Worm (Caenorhabditis elegans): ENCODE measurements around the gene T19H5.6.
"Not testable (repeated sequence)": the region's sequence is repeated elsewhere in the genome, so short reads cannot be mapped to it uniquely, and the experiment has no call there.

T19H5.6 gene

DNA sequence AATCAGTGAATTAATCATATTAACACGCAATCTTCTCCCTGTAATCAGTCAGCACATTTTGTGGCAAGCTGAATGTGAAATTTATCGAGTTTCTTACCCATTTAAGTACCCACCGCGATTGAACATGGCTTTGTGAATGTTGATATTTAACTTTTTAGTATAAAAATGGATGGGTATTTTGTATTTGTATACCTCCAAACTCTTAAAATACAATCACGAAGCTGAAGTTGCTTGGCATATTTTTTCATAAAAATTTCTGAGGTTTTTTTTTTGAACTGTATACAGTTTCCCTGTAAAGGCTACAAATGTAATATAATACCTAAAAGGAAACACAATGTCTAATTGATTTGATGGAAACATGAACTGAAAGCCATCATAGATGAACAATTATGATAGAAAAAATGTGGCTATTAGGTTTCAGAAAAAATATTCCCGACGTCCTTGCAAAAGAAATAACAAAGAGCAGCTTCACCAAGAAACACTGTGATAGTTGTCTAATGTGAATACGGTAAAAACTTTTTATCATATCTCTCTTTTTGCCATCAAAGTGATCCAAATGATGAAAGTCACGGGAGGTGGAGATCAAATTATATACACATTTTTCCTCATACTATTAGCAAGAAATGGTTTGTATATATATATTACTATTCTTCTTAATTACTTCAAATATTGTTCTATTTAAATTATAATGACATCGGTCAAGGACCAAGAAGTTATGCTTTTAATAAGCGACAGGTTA, 4.5 kb upstream of the T19H5.6 start, which contains the start of the genes chil-25 and chil-26:
Gene chil-25, minus strand, starts transcription at position 101 of the 739 bp plus-strand sequence.
Gene chil-26, plus strand, starts transcription at position 689 of the 739 bp plus-strand sequence.
- TF ChIP-seq T22C8.4 (GFP tag; IDR thresholded peaks at IDR 0.05) (no peak), tab-1 (GFP tag; IDR thresholded peaks at IDR 0.05) (no peak), flt-1 (GFP tag; IDR thresholded peaks at IDR 0.05) (no peak), med-1 (GFP tag; optimal IDR thresholded peaks at IDR 0.05; ENCODE audit: insufficient read depth) (no peak)

DNA sequence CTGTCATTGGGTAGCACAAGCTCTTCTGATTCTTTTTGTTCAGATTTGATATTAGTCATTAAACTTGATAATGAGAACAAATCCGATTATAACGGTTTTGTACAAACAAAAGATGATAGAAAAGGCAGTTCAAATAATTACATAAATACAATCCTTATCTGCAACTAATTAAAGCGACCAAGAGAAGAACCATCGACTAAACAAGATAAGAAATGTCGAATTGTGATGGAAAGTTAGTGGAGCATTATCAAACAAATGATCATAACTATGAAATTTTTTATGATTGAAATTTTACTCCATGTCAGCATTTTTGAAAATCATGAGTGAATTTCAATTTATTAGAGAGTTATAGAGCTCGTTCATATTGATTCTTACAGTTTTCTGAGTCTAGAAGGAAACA, 1.6 kb downstream of the T19H5.6 start, which contains the start of gene chil-23:
Gene chil-23, minus strand, starts transcription at position 198 of the 400 bp plus-strand sequence.
- no peak for TF ChIP-seq ztf-23 (GFP tag; IDR thresholded peaks at IDR 0.05)
- TF ChIP-seq cog-1 (tag; optimal IDR thresholded peaks at IDR 0.05): no peak
- no peak for TF ChIP-seq flt-1 (GFP tag; IDR thresholded peaks at IDR 0.05)
- no peak for TF ChIP-seq T22C8.4 (GFP tag; IDR thresholded peaks at IDR 0.05)
- TF ChIP-seq tab-1 (GFP tag; IDR thresholded peaks at IDR 0.05): no peak
- TF ChIP-seq klf-2 (GFP tag; conservative IDR thresholded peaks at IDR 0.05): no peak
- TF ChIP-seq ref-1 (GFP tag; conservative IDR thresholded peaks at IDR 0.05): no peak
- TF ChIP-seq med-1 (GFP tag; optimal IDR thresholded peaks at IDR 0.05; ENCODE audit: insufficient read depth): no peak
- no peak for TF ChIP-seq ztf-29 (GFP tag; IDR thresholded peaks at IDR 0.05)

DNA sequence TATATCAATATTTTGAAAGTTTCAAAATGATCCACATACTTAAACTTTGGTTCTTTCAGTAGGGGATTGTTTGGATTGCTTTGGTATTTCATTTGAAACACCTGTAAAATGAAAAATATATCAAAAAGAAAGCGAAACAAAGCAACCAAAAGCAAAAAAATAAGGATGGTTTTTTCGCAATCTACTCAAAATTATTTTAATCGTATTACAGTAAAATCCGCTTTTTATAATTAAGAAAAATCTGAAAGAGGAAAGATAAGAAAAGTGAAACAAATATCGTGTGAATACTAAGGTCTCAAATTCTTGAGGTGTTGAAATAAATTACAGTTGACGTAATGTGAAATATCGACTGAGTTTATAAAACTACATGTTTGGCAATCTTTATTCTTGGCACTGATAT, 3.9 kb downstream of the T19H5.6 start, which contains the start of gene chil-22:
Gene chil-22, minus strand, starts transcription at position 101 of the 400 bp plus-strand sequence.
- TF ChIP-seq ztf-23 (GFP tag; IDR thresholded peaks at IDR 0.05) (no peak), tab-1 (GFP tag; IDR thresholded peaks at IDR 0.05) (no peak), cog-1 (tag; optimal IDR thresholded peaks at IDR 0.05) (no peak), ref-1 (GFP tag; conservative IDR thresholded peaks at IDR 0.05) (no peak), klf-2 (GFP tag; conservative IDR thresholded peaks at IDR 0.05) (no peak), T22C8.4 (GFP tag; IDR thresholded peaks at IDR 0.05) (no peak), flt-1 (GFP tag; IDR thresholded peaks at IDR 0.05) (no peak), med-1 (GFP tag; optimal IDR thresholded peaks at IDR 0.05; ENCODE audit: insufficient read depth) (no peak), ztf-29 (GFP tag; IDR thresholded peaks at IDR 0.05) (no peak)

DNA sequence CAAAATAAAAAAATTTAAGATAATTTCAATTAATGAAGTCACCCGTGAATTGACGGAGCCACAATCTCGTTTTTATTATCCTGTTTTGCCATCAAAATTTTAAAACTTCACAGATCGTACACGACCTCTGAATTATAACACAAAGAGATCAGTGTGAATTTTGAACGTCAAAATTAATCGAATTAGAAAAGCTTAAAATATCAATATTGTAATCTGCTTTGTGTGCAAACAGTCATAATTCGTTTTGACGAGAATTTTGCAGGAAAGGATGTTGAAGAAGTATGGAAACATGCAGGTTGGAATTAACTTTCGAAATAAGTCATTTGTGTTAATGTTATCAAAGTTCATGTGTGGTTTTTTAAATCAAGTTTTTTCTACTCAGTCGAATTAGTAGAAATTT, 8.1 kb downstream of the T19H5.6 start, which contains the start of gene chil-21:
Gene chil-21, minus strand, starts transcription at position 101 of the 400 bp plus-strand sequence.
- TF ChIP-seq tab-1 (GFP tag; IDR thresholded peaks at IDR 0.05); ref-1 (GFP tag; conservative IDR thresholded peaks at IDR 0.05); ztf-29 (GFP tag; IDR thresholded peaks at IDR 0.05): not testable (repeated sequence)

DNA sequence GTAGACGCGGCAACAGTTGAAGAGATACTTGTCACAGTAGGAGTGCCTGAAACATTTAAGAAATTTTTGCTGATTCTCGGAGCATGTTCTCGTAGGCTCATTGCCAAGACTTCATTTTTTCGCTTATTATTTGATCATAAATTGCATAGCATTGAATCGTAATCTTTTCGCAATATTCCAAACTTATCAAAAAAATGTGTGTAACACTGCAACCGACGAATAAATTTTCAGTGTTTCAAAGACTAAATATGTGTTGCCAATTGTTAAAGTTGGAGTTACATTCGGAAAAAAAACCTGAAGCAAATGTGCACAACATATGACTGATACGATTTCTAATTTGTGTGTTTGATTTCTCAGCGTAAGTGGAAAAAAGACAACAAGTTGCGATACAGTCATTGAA, 10.6 kb downstream of the T19H5.6 start, which contains the start of gene R09D1.14:
Gene R09D1.14, minus strand, starts transcription at position 101 of the 400 bp plus-strand sequence.
- TF ChIP-seq klf-2 (GFP tag; conservative IDR thresholded peaks at IDR 0.05); T22C8.4 (GFP tag; IDR thresholded peaks at IDR 0.05); cog-1 (tag; optimal IDR thresholded peaks at IDR 0.05): not testable (repeated sequence)

DNA sequence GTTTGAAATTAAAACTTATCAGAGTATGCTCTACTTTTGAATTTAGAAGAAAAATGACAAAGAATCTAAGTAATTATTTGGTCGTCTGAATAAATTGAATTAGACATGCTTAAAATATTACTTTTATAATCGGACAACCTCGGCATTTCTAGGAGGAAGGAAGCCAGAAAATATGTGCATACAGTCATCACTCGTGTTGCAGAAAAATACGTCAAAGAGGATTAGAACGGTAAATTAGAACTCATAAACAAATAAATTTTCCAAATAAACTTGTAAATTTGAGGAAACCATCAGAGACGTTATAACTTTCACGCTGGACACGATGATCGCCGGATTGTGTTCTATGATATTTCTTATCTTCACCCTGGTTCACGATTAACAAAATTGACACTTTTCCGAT, 15.7 kb downstream of the T19H5.6 start, which contains the start of gene chil-19:
Gene chil-19, minus strand, starts transcription at position 101 of the 400 bp plus-strand sequence.
- TF ChIP-seq T22C8.4 (GFP tag; IDR thresholded peaks at IDR 0.05) (no peak), med-1 (GFP tag; optimal IDR thresholded peaks at IDR 0.05; ENCODE audit: insufficient read depth) (no peak), ztf-29 (GFP tag; IDR thresholded peaks at IDR 0.05) (no peak), ztf-23 (GFP tag; IDR thresholded peaks at IDR 0.05) (no peak), tab-1 (GFP tag; IDR thresholded peaks at IDR 0.05) (no peak), cog-1 (tag; optimal IDR thresholded peaks at IDR 0.05) (no peak), ref-1 (GFP tag; conservative IDR thresholded peaks at IDR 0.05) (no peak)

DNA sequence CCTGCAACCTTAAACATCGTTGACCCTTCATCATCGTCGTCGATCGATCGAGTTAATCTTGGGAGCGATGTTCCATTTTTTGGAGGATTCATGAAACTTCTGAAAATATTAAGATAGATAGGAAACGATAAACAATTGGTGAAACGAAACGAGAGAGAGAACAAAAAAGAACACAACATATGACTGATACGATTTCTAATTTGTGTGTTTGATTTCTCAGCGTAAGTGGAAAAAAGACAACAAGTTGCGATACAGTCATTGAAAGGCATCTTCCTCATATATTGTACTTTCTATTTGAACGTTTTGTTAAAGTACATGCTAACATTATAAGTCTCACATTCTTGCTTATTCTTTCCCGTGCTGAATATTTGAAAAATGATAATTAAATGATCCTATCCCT, 17.8 kb downstream of the T19H5.6 start, which contains the start of gene R09D1.12:
Gene R09D1.12, minus strand, starts transcription at position 101 of the 400 bp plus-strand sequence.
- not testable (repeated sequence) for TF ChIP-seq med-1 (GFP tag; optimal IDR thresholded peaks at IDR 0.05; ENCODE audit: insufficient read depth); ztf-23 (GFP tag; IDR thresholded peaks at IDR 0.05); cog-1 (tag; optimal IDR thresholded peaks at IDR 0.05)

DNA sequence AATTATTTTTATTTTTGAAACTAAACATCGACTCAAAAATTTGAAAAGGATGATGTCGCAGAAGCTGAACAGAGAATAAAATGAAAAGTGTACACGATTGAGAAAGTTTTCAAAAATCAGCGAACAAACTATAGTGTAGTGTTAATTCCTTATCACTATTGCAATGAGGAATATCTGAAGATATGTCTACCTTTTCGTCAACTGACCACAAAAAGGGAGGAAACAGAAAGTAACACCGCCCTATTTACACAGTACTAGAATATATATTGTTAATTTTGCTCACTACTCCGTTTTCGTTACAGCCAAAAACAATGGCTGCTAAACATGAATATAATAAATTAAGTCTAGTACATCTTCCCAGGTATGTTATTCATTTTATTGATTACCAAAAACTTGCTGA, 22.1 kb downstream of the T19H5.6 start, which contains the start of gene chil-18:
Gene chil-18, plus strand, starts transcription at position 301 of the 400 bp plus-strand sequence.
- no peak for TF ChIP-seq T22C8.4 (GFP tag; IDR thresholded peaks at IDR 0.05)
- no peak for TF ChIP-seq klf-2 (GFP tag; conservative IDR thresholded peaks at IDR 0.05)
- no peak for TF ChIP-seq cog-1 (tag; optimal IDR thresholded peaks at IDR 0.05)
- TF ChIP-seq flt-1 (GFP tag; IDR thresholded peaks at IDR 0.05): no peak
- no peak for TF ChIP-seq tab-1 (GFP tag; IDR thresholded peaks at IDR 0.05)
- TF ChIP-seq ztf-23 (GFP tag; IDR thresholded peaks at IDR 0.05): no peak
- no peak for TF ChIP-seq med-1 (GFP tag; optimal IDR thresholded peaks at IDR 0.05; ENCODE audit: insufficient read depth)
- TF ChIP-seq ztf-29 (GFP tag; IDR thresholded peaks at IDR 0.05): no peak
- TF ChIP-seq ref-1 (GFP tag; conservative IDR thresholded peaks at IDR 0.05): no peak

DNA sequence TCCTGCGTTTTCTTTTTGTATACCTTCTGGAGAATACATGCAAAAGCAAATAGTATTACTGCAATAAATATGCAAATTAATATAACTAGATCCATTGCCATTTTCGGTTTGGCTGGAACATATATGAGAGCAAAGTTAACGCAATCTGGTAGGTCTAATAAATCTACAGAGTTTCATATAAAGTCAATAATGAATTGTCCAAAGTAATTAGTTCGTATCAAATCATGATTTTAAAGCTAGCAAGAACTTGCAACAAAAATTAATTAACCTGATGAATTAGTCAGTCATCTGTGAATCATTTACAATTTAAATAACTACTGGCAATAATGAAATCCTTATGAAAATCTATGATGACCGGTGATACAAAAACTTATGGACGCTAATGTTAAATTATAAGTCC, 24.7 kb downstream of the T19H5.6 start, which contains the start of gene R09D1.13:
Gene R09D1.13, minus strand, starts transcription at position 101 of the 400 bp plus-strand sequence.
- TF ChIP-seq med-1 (GFP tag; optimal IDR thresholded peaks at IDR 0.05; ENCODE audit: insufficient read depth) (no peak), T22C8.4 (GFP tag; IDR thresholded peaks at IDR 0.05) (no peak), klf-2 (GFP tag; conservative IDR thresholded peaks at IDR 0.05) (no peak), cog-1 (tag; optimal IDR thresholded peaks at IDR 0.05) (no peak), tab-1 (GFP tag; IDR thresholded peaks at IDR 0.05) (no peak), ztf-29 (GFP tag; IDR thresholded peaks at IDR 0.05) (no peak), ztf-23 (GFP tag; IDR thresholded peaks at IDR 0.05) (no peak), ref-1 (GFP tag; conservative IDR thresholded peaks at IDR 0.05) (no peak), flt-1 (GFP tag; IDR thresholded peaks at IDR 0.05) (no peak)

DNA sequence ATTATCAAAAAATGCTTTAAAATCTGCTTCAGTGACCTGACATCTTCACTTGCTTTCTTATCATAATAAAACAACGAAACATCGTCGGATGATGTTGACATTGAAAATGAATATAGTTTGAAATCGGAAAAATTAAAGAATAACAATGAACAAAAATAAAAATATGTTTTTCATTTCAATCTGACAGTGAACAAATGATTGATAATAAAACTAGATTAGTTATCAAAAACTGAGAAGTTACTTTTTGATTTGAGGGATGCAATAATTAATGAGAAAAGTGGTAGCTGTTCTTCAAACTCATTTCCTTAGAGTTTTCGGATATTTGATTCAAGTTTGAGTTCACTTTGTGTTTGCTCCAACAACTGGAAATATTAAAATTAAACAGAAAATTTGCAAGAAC, 26.5 kb downstream of the T19H5.6 start, which contains the start of gene chil-15:
Gene chil-15, minus strand, starts transcription at position 101 of the 400 bp plus-strand sequence.
- TF ChIP-seq cog-1 (tag; optimal IDR thresholded peaks at IDR 0.05): no peak
- TF ChIP-seq klf-2 (GFP tag; conservative IDR thresholded peaks at IDR 0.05): no peak
- TF ChIP-seq med-1 (GFP tag; optimal IDR thresholded peaks at IDR 0.05; ENCODE audit: insufficient read depth): no peak
- no peak for TF ChIP-seq flt-1 (GFP tag; IDR thresholded peaks at IDR 0.05)
- TF ChIP-seq tab-1 (GFP tag; IDR thresholded peaks at IDR 0.05): no peak
- TF ChIP-seq T22C8.4 (GFP tag; IDR thresholded peaks at IDR 0.05): no peak
- no peak for TF ChIP-seq ztf-29 (GFP tag; IDR thresholded peaks at IDR 0.05)
- no peak for TF ChIP-seq ref-1 (GFP tag; conservative IDR thresholded peaks at IDR 0.05)
- TF ChIP-seq ztf-23 (GFP tag; IDR thresholded peaks at IDR 0.05): no peak
